Fruit fly (Drosophila melanogaster) whole organism, prepupa: ENCODE results near the gene Cyp4d2.

Experiments used
- Blimp-1 ChIP-seq: fragments of 200-800 bp; sonication (Bioruptor generic); optimal IDR thresholded peaks from 3 replicates; lab custom pipeline; 2017; ENCODE audit warnings: missing biosample characterization, missing genetic modification characterization, mild to moderate bottlenecking, moderate library complexity, missing genetic modification reagents
- CG11294 ChIP-seq: fragments of 200-800 bp; sonication (Bioruptor generic); IDR thresholded peaks from 2 replicates; pipeline ENCODE4 v1.3.6; 2022; ENCODE audit warnings: missing biosample characterization, missing genetic modification characterization
- CG11762 ChIP-seq: fragments of 200-800 bp; sonication (Bioruptor generic); optimal IDR thresholded peaks from 3 replicates; lab custom pipeline; 2016; ENCODE audit warnings: missing biosample characterization, missing genetic modification characterization; ENCODE audit not compliant: insufficient read depth
- CG15336 ChIP-seq: fragments of 200-800 bp; sonication (Bioruptor generic); IDR thresholded peaks from 2 replicates; pipeline ENCODE4 v1.3.6; 2022; ENCODE audit warnings: missing biosample characterization, missing genetic modification characterization
- CG32006 ChIP-seq: fragments of 200-800 bp; sonication (Bioruptor generic); optimal IDR thresholded peaks from 3 replicates; lab custom pipeline; 2017; ENCODE audit warnings: missing biosample characterization, mild to moderate bottlenecking, missing genetic modification characterization
- CG34406 ChIP-seq: fragments of 200-800 bp; sonication (Bioruptor generic); optimal IDR thresholded peaks from 3 replicates; lab custom pipeline; 2016; ENCODE audit warnings: missing biosample characterization, missing genetic modification characterization
- CG3919 ChIP-seq: fragments of 200-800 bp; sonication (Bioruptor generic); optimal IDR thresholded peaks from 3 replicates; lab custom pipeline; 2016; ENCODE audit warnings: missing biosample characterization, missing genetic modification characterization
- CG6163 ChIP-seq: fragments of 200-800 bp; sonication (Bioruptor generic); IDR thresholded peaks from 3 replicates; pipeline ENCODE4 v1.3.6; 2022; ENCODE audit warnings: missing biosample characterization, missing genetic modification characterization
- CG6792 ChIP-seq: fragments of 200-800 bp; sonication (Bioruptor generic); optimal IDR thresholded peaks from 3 replicates; lab custom pipeline; 2016; ENCODE audit warnings: missing biosample characterization, missing genetic modification characterization
- CG6854 ChIP-seq: fragments of 200-800 bp; sonication (Bioruptor generic); optimal IDR thresholded peaks from 2 replicates; lab custom pipeline; 2017; ENCODE audit warnings: missing biosample characterization, mild to moderate bottlenecking, missing genetic modification characterization
- CG7368 ChIP-seq: fragments of 200-800 bp; sonication (Bioruptor generic); optimal IDR thresholded peaks from 3 replicates; lab custom pipeline; 2016; ENCODE audit warnings: missing biosample characterization, missing genetic modification characterization
- CG8319 ChIP-seq: fragments of 200-800 bp; sonication (Bioruptor generic); optimal IDR thresholded peaks from 3 replicates; lab custom pipeline; 2016; ENCODE audit warnings: missing biosample characterization, missing genetic modification characterization
- Eip78C ChIP-seq: fragments of 200-800 bp; sonication (Bioruptor generic); peaks from one replicate; lab custom pipeline; 2016; ENCODE audit warnings: missing biosample characterization, missing genetic modification characterization
- Hr38 ChIP-seq: sonication (Bioruptor generic); optimal IDR thresholded peaks from 2 replicates; lab custom pipeline; 2016; ENCODE audit warnings: missing biosample characterization, missing genetic modification characterization
- Hr4 ChIP-seq: fragments of 200-800 bp; sonication (Bioruptor generic); optimal IDR thresholded peaks from 3 replicates; lab custom pipeline; 2016; ENCODE audit warnings: missing biosample characterization, missing genetic modification characterization
- Lpt ChIP-seq: fragments of 200-800 bp; sonication (Bioruptor generic); optimal IDR thresholded peaks from 3 replicates; lab custom pipeline; 2016; ENCODE audit warnings: missing biosample characterization, missing genetic modification characterization
- OdsH ChIP-seq: fragments of 200-800 bp; sonication (Bioruptor generic); optimal IDR thresholded peaks from 3 replicates; lab custom pipeline; 2016; ENCODE audit warnings: missing biosample characterization, missing genetic modification characterization
- Sox102F ChIP-seq: fragments of 200-800 bp; sonication (Bioruptor generic); optimal IDR thresholded peaks from 2 replicates; lab custom pipeline; 2016; ENCODE audit warnings: missing biosample characterization, mild to moderate bottlenecking, missing genetic modification characterization
- Sox14 ChIP-seq: fragments of 200-800 bp; sonication (Bioruptor generic); optimal IDR thresholded peaks from 3 replicates; lab custom pipeline; 2016; ENCODE audit warnings: missing biosample characterization, missing genetic modification characterization
- achi ChIP-seq: fragments of 200-800 bp; sonication (Bioruptor generic); optimal IDR thresholded peaks from 3 replicates; lab custom pipeline; 2016; ENCODE audit warnings: missing biosample characterization, missing genetic modification characterization
- cyc ChIP-seq: fragments of 200-800 bp; sonication (Bioruptor generic); optimal IDR thresholded peaks from 3 replicates; lab custom pipeline; 2016; ENCODE audit warnings: missing biosample characterization, missing genetic modification characterization
- dsx ChIP-seq: fragments of 200-800 bp; optimal IDR thresholded peaks from 3 replicates; lab custom pipeline; 2019; ENCODE audit warnings: missing biosample characterization, mild to moderate bottlenecking, missing genetic modification characterization, moderate library complexity; ENCODE audit not compliant: poor library complexity, severe bottlenecking
- eg ChIP-seq: fragments of 200-800 bp; sonication (Bioruptor generic); IDR thresholded peaks from 3 replicates; pipeline ENCODE4 v1.3.6; 2022; ENCODE audit warnings: missing biosample characterization, missing genetic modification characterization
- esn ChIP-seq: fragments of 200-800 bp; sonication (Bioruptor generic); optimal IDR thresholded peaks from 2 replicates; lab custom pipeline; 2016; ENCODE audit warnings: missing biosample characterization, mild to moderate bottlenecking, missing genetic modification characterization, moderate library complexity
- fd59A ChIP-seq: fragments of 200-800 bp; sonication (Bioruptor generic); optimal IDR thresholded peaks from 2 replicates; lab custom pipeline; 2017; ENCODE audit warnings: missing biosample characterization, mild to moderate bottlenecking, missing genetic modification characterization, missing genetic modification reagents
- fkh ChIP-seq: fragments of 200-800 bp; sonication (Bioruptor generic); optimal IDR thresholded peaks from 3 replicates; lab custom pipeline; 2017; ENCODE audit warnings: missing biosample characterization, mild to moderate bottlenecking, missing genetic modification characterization, moderate library complexity
- lz ChIP-seq: fragments of 200-800 bp; sonication (Bioruptor generic); optimal IDR thresholded peaks from 3 replicates; lab custom pipeline; 2016; ENCODE audit warnings: missing biosample characterization, missing genetic modification characterization
- net ChIP-seq: fragments of 200-800 bp; sonication (Bioruptor generic); optimal IDR thresholded peaks from 3 replicates; lab custom pipeline; 2016; ENCODE audit warnings: missing biosample characterization, missing genetic modification characterization
- pdm3 ChIP-seq: fragments of 200-800 bp; sonication (Bioruptor generic); optimal IDR thresholded peaks from 3 replicates; lab custom pipeline; 2016; ENCODE audit warnings: missing biosample characterization, missing genetic modification characterization
- salr ChIP-seq, 2 experiments: fragments of 200-800 bp; sonication (Bioruptor generic); optimal IDR thresholded peaks; 3 replicates each; lab custom pipeline; 2016 to 2018; ENCODE audit warnings: missing biosample characterization in 2 of 2, missing genetic modification characterization in 2 of 2, mild to moderate bottlenecking in 1 of 2
- svp ChIP-seq: fragments of 200-800 bp; sonication (Bioruptor generic); peaks from one replicate; lab custom pipeline; 2016; ENCODE audit warnings: missing biosample characterization, missing genetic modification characterization

Gene Cyp4d2

DNA sequence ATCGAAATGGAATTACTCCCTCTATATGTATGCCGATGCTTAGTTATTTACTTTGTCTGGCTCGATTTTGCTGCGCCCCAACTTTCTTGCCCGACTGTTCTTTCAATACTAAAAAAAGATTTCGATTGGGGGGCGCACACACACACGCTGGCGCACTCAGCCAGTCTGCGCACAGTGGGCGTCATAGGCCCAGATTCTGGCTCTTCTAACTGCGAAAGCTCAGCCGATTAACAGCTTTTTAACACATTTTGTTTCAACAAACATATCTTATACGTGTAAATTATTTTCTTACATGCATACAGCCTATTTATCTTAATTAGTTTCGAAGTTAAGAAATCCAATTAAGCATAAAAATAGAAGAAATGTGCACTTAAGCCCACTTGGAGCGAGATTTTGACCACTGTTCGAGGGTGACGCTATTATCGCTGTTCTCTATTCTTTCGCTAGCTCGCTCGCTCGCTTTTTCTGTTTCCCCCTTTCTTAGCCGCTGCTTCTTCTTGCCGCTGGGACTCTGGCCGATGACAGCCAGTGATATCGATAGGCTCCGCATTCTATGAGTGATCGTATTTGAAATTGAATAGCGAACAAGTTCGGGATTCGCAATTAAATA, 46.5 kb downstream of the Cyp4d2 start, which contains the start of gene Vinc (continued):
- TF ChIP-seq fd59A (GFP tag; lab: Kevin White, UChicago) (peak; percentile 69), Eip78C (GFP tag; lab: Kevin White, UChicago) (peak; percentile 97), pdm3 (GFP tag; lab: Kevin White, UChicago) (no peak), Sox102F (GFP tag; lab: Kevin White, UChicago) (no peak), CG11762 (peak; percentile 91), eg (GFP tag; lab: Robert Waterston, UW) (peak; percentile 86), svp (peak; percentile 96), OdsH (GFP tag; lab: Kevin White, UChicago) (no peak), CG15336 (GFP tag; lab: Robert Waterston, UW) (peak; percentile 77), CG3919 (GFP tag; lab: Kevin White, UChicago) (peak; percentile 90), achi (GFP tag; lab: Kevin White, UChicago) (no peak), CG32006 (GFP tag; lab: Kevin White, UChicago) (peak; percentile 78), CG6854 (GFP tag; lab: Kevin White, UChicago) (peak; percentile 80), CG7368 (GFP tag; lab: Kevin White, UChicago) (peak; percentile 93), lz (peak; percentile 77), CG34406 (GFP tag; lab: Kevin White, UChicago) (peak; percentile 73), Lpt (peak; percentile 70), net (GFP tag; lab: Kevin White, UChicago) (peak; percentile 89), dsx (GFP tag; lab: Kevin White, UChicago) (peak; percentile 89), CG8319 (GFP tag; lab: Kevin White, UChicago) (peak; percentile 85), CG11294 (GFP tag; lab: Robert Waterston, UW) (peak; percentile 66; the same call in 1 of the 2 replicates), Hr38 (GFP tag; lab: Kevin White, UChicago) (no peak), CG6792 (GFP tag; lab: Kevin White, UChicago) (peak; percentile 81), Blimp-1 (peak; percentile 71), cyc (GFP tag; lab: Kevin White, UChicago) (peak; percentile 88), Hr4 (GFP tag; lab: Kevin White, UChicago) (no peak), esn (GFP tag; lab: Kevin White, UChicago) (peak; percentile 84)

DNA sequence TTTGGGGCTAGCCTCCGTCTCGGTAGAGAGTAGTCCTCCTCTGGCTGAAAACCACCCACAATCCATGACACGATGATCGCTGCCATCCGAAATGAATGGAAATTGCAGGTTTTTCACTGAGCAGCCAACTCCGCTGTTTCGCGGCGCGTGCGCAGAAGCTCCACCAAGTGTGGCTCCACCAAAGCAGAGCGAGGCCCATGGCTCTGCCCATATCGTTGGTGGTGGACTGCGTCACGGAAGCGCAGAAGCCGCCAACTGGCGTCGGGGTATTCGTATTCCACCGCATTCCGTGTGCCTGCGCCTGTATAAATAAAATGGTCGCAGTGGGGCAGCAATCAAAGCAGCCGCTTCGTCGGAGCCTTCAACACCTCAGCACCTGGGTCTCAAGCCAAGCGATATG, 47.6 kb downstream of the Cyp4d2 start, which contains the start of gene CG14052:
Gene CG14052, plus strand, starts transcription at position 301 of the 400 bp plus-strand sequence.
- TF ChIP-seq OdsH (GFP tag; lab: Kevin White, UChicago) (no peak), lz (no peak), fkh (GFP tag; lab: Kevin White, UChicago) (no peak), CG15336 (GFP tag; lab: Robert Waterston, UW) (no peak), salr (GFP tag; optimal IDR thresholded peaks at IDR 0.05; lab: Kevin White, UChicago) (no peak), Sox14 (no peak), CG11762 (no peak), CG3919 (GFP tag; lab: Kevin White, UChicago) (no peak), svp (no peak), CG6163 (GFP tag; lab: Robert Waterston, UW) (no peak), Sox102F (GFP tag; lab: Kevin White, UChicago) (no peak), CG6792 (GFP tag; lab: Kevin White, UChicago) (no peak)
- TF ChIP-seq, all 60 proteins: peak for 0

DNA sequence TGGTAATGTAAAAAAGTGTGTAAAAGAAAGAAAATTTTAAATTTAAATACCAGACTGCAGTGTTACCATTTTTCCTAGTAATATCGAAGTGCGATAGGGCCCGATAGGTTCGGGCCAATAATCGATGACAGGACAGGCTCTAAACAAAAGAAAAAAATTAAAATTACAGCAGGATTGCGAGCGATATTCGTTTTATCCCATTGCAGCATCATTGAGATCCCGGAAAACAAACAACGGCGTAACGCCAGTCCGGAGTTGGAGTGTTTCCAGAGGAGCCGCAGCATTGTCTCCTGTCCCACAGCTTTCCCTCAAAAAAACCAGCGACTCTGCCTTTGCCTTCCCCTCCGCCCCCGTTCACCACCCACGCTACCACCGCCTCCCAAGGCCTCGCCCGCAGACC, 49.3 kb downstream of the Cyp4d2 start, which contains the start of gene pcx:
Gene pcx, plus strand, starts transcription at position 159 of the 400 bp plus-strand sequence.
- TF ChIP-seq eg (GFP tag; lab: Robert Waterston, UW) (no peak), CG15336 (GFP tag; lab: Robert Waterston, UW) (0 out of 2 replicates have a peak, but pooled peaks have one; percentile 17), salr (GFP tag; optimal IDR thresholded peaks at IDR 0.05; lab: Kevin White, UChicago) (no peak)
